Worm (Caenorhabditis elegans) whole organism, mixed stage, embryonic: Measurements from ENCODE around the gene nhr-156.

Source experiments
- M03D4.4 ChIP-seq: sonication (generic microtip); optimal IDR thresholded peaks from 2 replicates; lab custom pipeline; 2017; ENCODE audit warnings: mild to moderate bottlenecking, missing genetic modification characterization, missing compliant biosample characterization
- bed-3 ChIP-seq: fragments of 200-800 bp; sonication (Bioruptor generic); optimal IDR thresholded peaks from 3 replicates; lab custom pipeline; 2018; ENCODE audit warnings: mild to moderate bottlenecking, missing genetic modification characterization, moderate library complexity, missing compliant biosample characterization
- blmp-1 ChIP-seq: fragments of 150-350 bp; optimal IDR thresholded peaks from 2 replicates; lab custom pipeline; 2014; ENCODE audit warnings: missing biosample characterization, missing genetic modification characterization
- ceh-39 ChIP-seq: fragments of 150-350 bp; optimal IDR thresholded peaks from 2 replicates; lab custom pipeline; 2014; ENCODE audit warnings: missing biosample characterization, missing genetic modification characterization
- ces-1 ChIP-seq: fragments of 150-350 bp; optimal IDR thresholded peaks from 2 replicates; lab custom pipeline; 2014; ENCODE audit warnings: missing biosample characterization, missing genetic modification reagents, missing genetic modification characterization
- cnd-1 ChIP-seq: fragments of 200-800 bp; sonication (Bioruptor generic); optimal IDR thresholded peaks from 2 replicates; lab custom pipeline; 2018; ENCODE audit warnings: mild to moderate bottlenecking, missing genetic modification characterization, missing compliant biosample characterization
- drap-1 ChIP-seq: fragments of 200-800 bp; sonication (Bioruptor generic); optimal IDR thresholded peaks from 3 replicates; lab custom pipeline; 2018; ENCODE audit warnings: mild to moderate bottlenecking, missing genetic modification characterization, missing compliant biosample characterization
- elt-1 ChIP-seq: sonication (generic microtip); optimal IDR thresholded peaks from 2 replicates; lab custom pipeline; 2017; ENCODE audit warnings: missing genetic modification characterization, mild to moderate bottlenecking, missing compliant biosample characterization, antibody characterized with exemption, moderate library complexity, borderline replicate concordance; ENCODE audit not compliant: insufficient read depth
- elt-3 ChIP-seq: fragments of 150-350 bp; optimal IDR thresholded peaks from 2 replicates; lab custom pipeline; 2014; ENCODE audit warnings: missing biosample characterization, missing genetic modification characterization
- flh-1 ChIP-seq: fragments of 200-800 bp; sonication (Bioruptor generic); optimal IDR thresholded peaks from 2 replicates; lab custom pipeline; 2018; ENCODE audit warnings: mild to moderate bottlenecking, missing genetic modification characterization, moderate library complexity, missing compliant biosample characterization
- ham-2 ChIP-seq: fragments of 200-800 bp; sonication (Bioruptor generic); optimal IDR thresholded peaks from 2 replicates; lab custom pipeline; 2018; ENCODE audit warnings: mild to moderate bottlenecking, missing genetic modification characterization, missing compliant biosample characterization
- hlh-1 ChIP-seq: fragments of 150-350 bp; optimal IDR thresholded peaks from 2 replicates; lab custom pipeline; 2014; ENCODE audit warnings: missing biosample characterization, missing genetic modification reagents, missing genetic modification characterization
- lin-13 ChIP-seq: fragments of 150-350 bp; optimal IDR thresholded peaks from 2 replicates; lab custom pipeline; 2014; ENCODE audit warnings: missing biosample characterization, missing genetic modification characterization
- lin-32 ChIP-seq: fragments of 200-800 bp; sonication (Bioruptor generic); optimal IDR thresholded peaks from 2 replicates; lab custom pipeline; 2018; ENCODE audit warnings: mild to moderate bottlenecking, missing genetic modification characterization, missing compliant biosample characterization
- lsy-2 ChIP-seq: fragments of 150-350 bp; optimal IDR thresholded peaks from 2 replicates; lab custom pipeline; 2014; ENCODE audit warnings: missing biosample characterization, missing genetic modification characterization
- mep-1 ChIP-seq: fragments of 150-350 bp; optimal IDR thresholded peaks from 2 replicates; lab custom pipeline; 2017; ENCODE audit warnings: missing biosample characterization, missing genetic modification reagents, missing genetic modification characterization, inconsistent platforms
- mls-2 ChIP-seq: sonication (generic microtip); optimal IDR thresholded peaks from 2 replicates; lab custom pipeline; 2016; ENCODE audit warnings: mild to moderate bottlenecking, missing genetic modification characterization, moderate library complexity, missing compliant biosample characterization
- nhr-2 ChIP-seq: fragments of 150-350 bp; optimal IDR thresholded peaks from 2 replicates; lab custom pipeline; 2014; ENCODE audit warnings: missing biosample characterization, missing genetic modification characterization
- nhr-237 ChIP-seq: fragments of 150-350 bp; optimal IDR thresholded peaks from 2 replicates; lab custom pipeline; 2014; ENCODE audit warnings: missing biosample characterization, missing genetic modification characterization
- nhr-28 ChIP-seq: fragments of 150-350 bp; optimal IDR thresholded peaks from 2 replicates; lab custom pipeline; 2014; ENCODE audit warnings: missing biosample characterization, missing genetic modification characterization
- pha-4 ChIP-seq: fragments of 150-350 bp; optimal IDR thresholded peaks from 2 replicates; lab custom pipeline; 2018; ENCODE audit warnings: missing biosample characterization, missing genetic modification reagents, missing genetic modification characterization
- sem-2 ChIP-seq: fragments of 200-800 bp; sonication (Bioruptor generic); optimal IDR thresholded peaks from 2 replicates; lab custom pipeline; 2018; ENCODE audit warnings: mild to moderate bottlenecking, missing genetic modification characterization, missing compliant biosample characterization
- sptf-1 ChIP-seq: sonication (generic microtip); optimal IDR thresholded peaks from 2 replicates; lab custom pipeline; 2017; ENCODE audit warnings: mild to moderate bottlenecking, missing genetic modification characterization, moderate library complexity, missing compliant biosample characterization
- tbx-8 ChIP-seq: fragments of 200-800 bp; sonication (Bioruptor generic); optimal IDR thresholded peaks from 2 replicates; lab custom pipeline; 2018; ENCODE audit warnings: mild to moderate bottlenecking, missing genetic modification characterization, moderate library complexity, missing compliant biosample characterization
- unc-120 ChIP-seq: sonication (generic microtip); optimal IDR thresholded peaks from 2 replicates; lab custom pipeline; 2017; ENCODE audit warnings: missing genetic modification characterization, missing compliant biosample characterization; ENCODE audit not compliant: poor library complexity, severe bottlenecking
- unc-39 ChIP-seq: fragments of 150-350 bp; optimal IDR thresholded peaks from 2 replicates; lab custom pipeline; 2014; ENCODE audit warnings: missing biosample characterization, missing genetic modification characterization
- zip-8 ChIP-seq: fragments of 150-350 bp; optimal IDR thresholded peaks from 2 replicates; lab custom pipeline; 2014; ENCODE audit warnings: missing biosample characterization, missing genetic modification characterization
- ztf-11 ChIP-seq: fragments of 150-350 bp; optimal IDR thresholded peaks from 2 replicates; lab custom pipeline; 2014; ENCODE audit warnings: missing biosample characterization, missing genetic modification characterization

Gene nhr-156

DNA sequence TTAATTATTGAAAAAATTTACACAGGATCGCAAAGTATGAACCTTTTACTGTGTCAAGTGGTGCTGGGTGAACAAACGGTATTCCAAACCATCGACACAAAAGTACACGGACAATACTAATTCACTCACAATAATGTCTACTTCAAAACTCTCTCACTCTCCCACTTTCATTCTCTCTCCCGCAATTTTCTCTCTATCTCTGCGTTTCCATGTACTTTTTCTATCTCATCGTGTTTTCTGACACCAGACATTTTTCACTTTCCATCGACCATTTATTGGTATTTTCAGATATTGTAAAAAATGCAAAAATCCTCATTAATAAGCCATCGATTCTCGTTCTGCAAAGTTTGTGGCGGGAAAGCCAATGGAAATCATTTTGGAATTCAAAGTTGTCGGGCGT, at the start of gene nhr-156:
TSS of gene nhr-156 (plus strand) at position 266 of the 400 bp plus-strand sequence.
- no peak for TF ChIP-seq bed-3 (GFP tag; lab: Kevin White, UChicago)
- TF ChIP-seq ham-2 (GFP tag; lab: Kevin White, UChicago), result no peak
- no peak for TF ChIP-seq ces-1 (GFP tag; lab: Kevin White, UChicago)
- no peak for TF ChIP-seq ceh-39 (tag; lab: Kevin White, UChicago)
- no peak for TF ChIP-seq nhr-2
- TF ChIP-seq lin-13 (tag; lab: Kevin White, UChicago), result no peak
- TF ChIP-seq pha-4, result no peak
- no peak for TF ChIP-seq sptf-1 (tag; lab: Kevin White, UChicago)
- TF ChIP-seq tbx-8, result no peak
- TF ChIP-seq zip-8 (tag; lab: Kevin White, UChicago), result no peak

DNA sequence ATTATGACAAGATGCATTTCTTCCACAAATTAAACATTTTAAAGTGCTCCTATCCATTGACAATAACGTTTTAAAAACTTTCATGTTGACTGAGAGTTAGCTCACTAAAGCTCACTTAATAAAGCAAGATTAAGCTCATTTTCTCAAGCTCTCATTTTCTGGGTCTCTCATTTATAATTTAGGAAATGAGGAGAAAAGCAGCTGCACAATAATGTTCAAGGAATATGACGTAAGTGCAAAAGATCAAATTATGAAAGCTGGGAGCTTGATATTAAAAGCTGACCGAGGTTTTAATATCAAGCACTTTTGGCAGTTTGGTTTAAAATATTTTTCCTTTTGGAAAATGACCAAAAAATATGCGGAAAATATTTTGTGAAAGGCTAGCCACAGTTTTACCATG, 48.1 kb upstream of the nhr-156 start, which contains the start of gene nhr-188:
TSS of gene nhr-188 (minus strand) at position 84 of the 400 bp plus-strand sequence.
- TF ChIP-seq ces-1 (GFP tag; lab: Kevin White, UChicago), result peak; percentile 41
- no peak for TF ChIP-seq lin-32 (GFP tag; lab: Kevin White, UChicago)

- TF ChIP-seq cnd-1 (tag; lab: Kevin White, UChicago) (no peak), ceh-39 (tag; lab: Kevin White, UChicago) (no peak), mls-2 (tag; lab: Kevin White, UChicago) (no peak), sem-2 (GFP tag; lab: Kevin White, UChicago) (no peak), M03D4.4 (tag; lab: Kevin White, UChicago) (no peak), drap-1 (GFP tag; lab: Kevin White, UChicago) (no peak), zip-8 (tag; lab: Kevin White, UChicago) (no peak), elt-3 (no peak), ces-1 (GFP tag; lab: Kevin White, UChicago) (no peak), lsy-2 (tag; lab: Kevin White, UChicago) (no peak), lin-13 (tag; lab: Kevin White, UChicago) (no peak), ham-2 (GFP tag; lab: Kevin White, UChicago) (no peak), tbx-8 (no peak), bed-3 (GFP tag; lab: Kevin White, UChicago) (no peak), pha-4 (no peak), nhr-28 (tag; lab: Kevin White, UChicago) (no peak), hlh-1 (tag; lab: Kevin White, UChicago) (no peak), nhr-2 (no peak), ztf-11 (tag; lab: Kevin White, UChicago) (no peak)
Measured at ce11 chrV:3860123-3860522, 45.8 kb upstream of the nhr-156 start, which contains the start of gene nhr-189. nhr-189 (minus strand) TSS chrV:3860243.

DNA sequence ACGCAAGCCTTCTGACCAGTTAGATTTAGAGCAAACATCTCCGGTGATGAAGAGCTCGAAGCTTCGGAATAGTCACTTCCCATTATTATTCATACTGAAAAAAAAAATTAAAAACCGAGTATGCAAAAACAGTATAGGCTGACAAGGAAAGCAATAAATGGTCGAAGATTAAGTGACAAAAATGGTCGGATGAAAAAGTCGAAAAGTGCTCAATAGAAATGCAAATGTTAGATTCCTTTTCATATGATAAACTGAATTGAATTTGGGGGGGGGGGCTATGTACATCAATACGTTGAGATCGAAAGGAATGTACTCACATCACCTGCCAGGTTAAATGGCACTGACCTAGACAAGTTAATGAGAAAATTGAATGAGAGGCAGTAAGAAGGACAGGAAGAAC, 43.1 kb upstream of the nhr-156 start, which contains the start of gene nhr-187:
TSS of gene nhr-187 (minus strand) at position 101 of the 400 bp plus-strand sequence.
- no peak for TF ChIP-seq lsy-2 (tag; lab: Kevin White, UChicago)
- TF ChIP-seq ham-2 (GFP tag; lab: Kevin White, UChicago), result no peak
- no peak for TF ChIP-seq tbx-8
- TF ChIP-seq nhr-28 (tag; lab: Kevin White, UChicago), result no peak
- no peak for TF ChIP-seq elt-1 (tag; lab: Kevin White, UChicago)
- no peak for TF ChIP-seq mep-1
- TF ChIP-seq sptf-1 (tag; lab: Kevin White, UChicago), result no peak
- no peak for TF ChIP-seq flh-1 (GFP tag; lab: Kevin White, UChicago)
- no peak for TF ChIP-seq blmp-1 (tag; lab: Kevin White, UChicago)
- TF ChIP-seq, all 35 proteins: peak for 0

DNA sequence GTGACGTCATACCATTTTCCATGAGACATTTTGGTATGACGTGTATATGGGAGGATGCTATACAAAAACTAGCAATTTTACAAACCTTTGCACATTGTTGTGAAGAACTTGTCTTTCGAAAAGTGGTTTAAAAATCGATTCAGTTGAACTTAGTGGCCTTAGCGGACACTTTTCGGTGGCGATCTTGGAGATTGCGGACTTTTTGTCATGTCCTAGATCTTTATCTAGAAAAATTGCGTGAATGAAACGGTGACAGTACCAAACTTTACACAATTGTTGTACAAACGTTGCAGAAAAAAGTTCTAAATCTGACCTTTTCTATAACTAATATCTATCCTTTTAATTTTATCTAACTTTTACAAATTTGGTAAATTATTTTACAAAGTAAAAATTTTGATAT, 40.6 kb upstream of the nhr-156 start:
- TF ChIP-seq lsy-2 (tag; lab: Kevin White, UChicago) (no peak), sem-2 (GFP tag; lab: Kevin White, UChicago) (no peak), mls-2 (tag; lab: Kevin White, UChicago) (no peak), zip-8 (tag; lab: Kevin White, UChicago) (peak; percentile 48), tbx-8 (no peak), unc-120 (no peak), hlh-1 (tag; lab: Kevin White, UChicago) (no peak), elt-1 (tag; lab: Kevin White, UChicago) (peak; percentile 66), M03D4.4 (tag; lab: Kevin White, UChicago) (no peak), unc-39 (tag; lab: Kevin White, UChicago) (no peak), nhr-237 (tag; lab: Kevin White, UChicago) (no peak), drap-1 (GFP tag; lab: Kevin White, UChicago) (no peak), nhr-2 (no peak)
